Worm (Caenorhabditis elegans) whole organism, L4 larva: ENCODE measurements around the gene F49C12.15.

ENCODE experiments used
- F44E2.7 ChIP-seq: fragments of 200-800 bp; sonication (Bioruptor generic); IDR thresholded peaks from 2 replicates; pipeline ENCODE4 v2.1.2; 2022; ENCODE audit warnings: missing genetic modification characterization, missing compliant biosample characterization
- F49E8.2 ChIP-seq: sonication (generic microtip); optimal IDR thresholded peaks from 2 replicates; lab custom pipeline; 2016; ENCODE audit warnings: missing compliant biosample characterization, mild to moderate bottlenecking, missing genetic modification characterization, borderline replicate concordance
- R02D3.7 ChIP-seq: fragments of 150-350 bp; sonication (generic microtip); optimal IDR thresholded peaks from 3 replicates; lab custom pipeline; 2014; ENCODE audit warnings: missing biosample characterization, missing genetic modification characterization
- Y48G9A.11 ChIP-seq: fragments of 200-800 bp; sonication (Bioruptor generic); IDR thresholded peaks from 2 replicates; pipeline ENCODE4 v1.3.6; 2022; ENCODE audit warnings: missing genetic modification reagents, missing genetic modification characterization, missing compliant biosample characterization
- aly-2 ChIP-seq: sonication (generic microtip); optimal IDR thresholded peaks from 2 replicates; lab custom pipeline; 2018; ENCODE audit warnings: missing biosample characterization, missing genetic modification characterization
- arid-1 ChIP-seq: fragments of 200-800 bp; sonication (Bioruptor generic); conservative IDR thresholded peaks from 2 replicates; pipeline ENCODE4 v1.3.6; 2022; ENCODE audit warnings: missing genetic modification reagents, missing genetic modification characterization, missing compliant biosample characterization
- ceh-20 ChIP-seq: fragments of 200-800 bp; sonication (Bioruptor generic); IDR thresholded peaks from 2 replicates; pipeline ENCODE4 v1.3.6; 2022; ENCODE audit warnings: missing genetic modification reagents, missing genetic modification characterization, missing compliant biosample characterization
- ces-1 ChIP-seq: fragments of 150-350 bp; sonication (generic microtip); optimal IDR thresholded peaks from 4 replicates; lab custom pipeline; 2014; ENCODE audit warnings: missing biosample characterization, missing genetic modification reagents, missing genetic modification characterization
- daf-12 ChIP-seq: fragments of 150-350 bp; optimal IDR thresholded peaks from 2 replicates; lab custom pipeline; 2014; ENCODE audit warnings: missing biosample characterization, missing genetic modification reagents, missing genetic modification characterization
- daf-16 ChIP-seq, 3 experiments: sonication (generic microtip); optimal IDR thresholded peaks; 2 replicates each; lab custom pipeline; 2016 to 2017; ENCODE audit warnings: missing genetic modification characterization in 3 of 3, missing genetic modification reagents in 3 of 3, mild to moderate bottlenecking in 2 of 3, missing compliant biosample characterization in 2 of 3, missing biosample characterization in 1 of 3, moderate library complexity in 1 of 3
- dmd-6 ChIP-seq: fragments of 200-800 bp; sonication (Bioruptor generic); IDR thresholded peaks from 2 replicates; pipeline ENCODE4 v1.3.6; 2022; ENCODE audit warnings: missing genetic modification reagents, missing genetic modification characterization, missing compliant biosample characterization
- dve-1 ChIP-seq: sonication (generic microtip); optimal IDR thresholded peaks from 2 replicates; lab custom pipeline; 2017; ENCODE audit warnings: antibody characterized with exemption, mild to moderate bottlenecking, missing genetic modification characterization, missing compliant biosample characterization; ENCODE audit not compliant: insufficient read depth
- fkh-10 ChIP-seq: fragments of 150-350 bp; optimal IDR thresholded peaks from 2 replicates; lab custom pipeline; 2014; ENCODE audit warnings: missing biosample characterization, missing genetic modification reagents, missing genetic modification characterization
- gei-8 ChIP-seq: fragments of 200-800 bp; sonication (Bioruptor generic); optimal IDR thresholded peaks from 2 replicates; lab custom pipeline; 2018; ENCODE audit warnings: mild to moderate bottlenecking, missing genetic modification characterization, missing compliant biosample characterization
- hmg-1.1 ChIP-seq: fragments of 200-800 bp; sonication (Bioruptor generic); IDR thresholded peaks from 2 replicates; pipeline ENCODE4 v1.3.6; 2022; ENCODE audit warnings: missing genetic modification reagents, missing genetic modification characterization, missing compliant biosample characterization
- lin-1 ChIP-seq: fragments of 200-800 bp; sonication (Bioruptor generic); IDR thresholded peaks from 2 replicates; pipeline ENCODE4 v1.3.6; 2022; ENCODE audit warnings: missing genetic modification reagents, missing genetic modification characterization, missing compliant biosample characterization
- lin-13 ChIP-seq: fragments of 150-350 bp; optimal IDR thresholded peaks from 2 replicates; lab custom pipeline; 2014; ENCODE audit warnings: missing biosample characterization, missing genetic modification reagents, missing genetic modification characterization
- lin-39 ChIP-seq: fragments of 150-350 bp; optimal IDR thresholded peaks from 2 replicates; lab custom pipeline; 2014; ENCODE audit warnings: missing biosample characterization, missing genetic modification reagents, missing genetic modification characterization
- lir-3 ChIP-seq: sonication (generic microtip); optimal IDR thresholded peaks from 2 replicates; lab custom pipeline; 2016; ENCODE audit warnings: mild to moderate bottlenecking, missing genetic modification characterization, missing compliant biosample characterization
- madf-5 ChIP-seq, 2 experiments: fragments of 200-800 bp; sonication (Bioruptor generic); IDR thresholded peaks; 2 replicates each; pipeline ENCODE4 v1.3.6; 2022; ENCODE audit warnings: missing compliant biosample characterization in 2 of 2, missing genetic modification characterization in 2 of 2
- mdt-29 ChIP-seq: fragments of 200-800 bp; sonication (Bioruptor generic); IDR thresholded peaks from 2 replicates; pipeline ENCODE4 v1.3.6; 2022; ENCODE audit warnings: missing genetic modification reagents, missing genetic modification characterization, missing compliant biosample characterization
- mes-2 ChIP-seq: sonication (generic microtip); optimal IDR thresholded peaks from 2 replicates; lab custom pipeline; 2016; ENCODE audit warnings: missing genotype, mild to moderate bottlenecking, missing genetic modification characterization, missing compliant biosample characterization; ENCODE audit not compliant: poor library complexity, severe bottlenecking
- mxl-2 ChIP-seq: fragments of 200-800 bp; sonication (Bioruptor generic); conservative IDR thresholded peaks from 2 replicates; pipeline ENCODE4 v1.3.6; 2022; ENCODE audit warnings: missing genetic modification reagents, missing genetic modification characterization, missing compliant biosample characterization
- nhr-28 ChIP-seq: fragments of 150-350 bp; optimal IDR thresholded peaks from 2 replicates; lab custom pipeline; 2014; ENCODE audit warnings: missing biosample characterization, missing genetic modification characterization
- nhr-48 ChIP-seq: sonication (generic microtip); optimal IDR thresholded peaks from 2 replicates; lab custom pipeline; 2016; ENCODE audit warnings: mild to moderate bottlenecking, missing genetic modification characterization, missing compliant biosample characterization
- nhr-6 ChIP-seq: fragments of 150-350 bp; optimal IDR thresholded peaks from 2 replicates; lab custom pipeline; 2014; ENCODE audit warnings: missing biosample characterization, missing genetic modification characterization
- nhr-77 ChIP-seq: fragments of 150-350 bp; optimal IDR thresholded peaks from 2 replicates; lab custom pipeline; 2014; ENCODE audit warnings: missing biosample characterization, missing genetic modification characterization
- pha-4 ChIP-seq, 2 experiments: fragments of 150-350 bp in 1 of 2; fragments of 200-800 bp in 1 of 2; sonication (Bioruptor generic) in 1 of 2; IDR thresholded peaks in 1 of 2; optimal IDR thresholded peaks in 1 of 2; 2 replicates each; pipeline versions ENCODE4 v1.3.6 to Lab custom; 2014 to 2022; ENCODE audit warnings: missing genetic modification characterization in 2 of 2, missing genetic modification reagents in 2 of 2, missing biosample characterization in 1 of 2, missing compliant biosample characterization in 1 of 2
- set-16 ChIP-seq: fragments of 200-800 bp; sonication (Bioruptor generic); IDR thresholded peaks from 2 replicates; pipeline ENCODE4 v1.3.6; 2022; ENCODE audit warnings: missing genetic modification reagents, missing genetic modification characterization, missing compliant biosample characterization
- unc-130 ChIP-seq: sonication (generic microtip); optimal IDR thresholded peaks from 2 replicates; lab custom pipeline; 2016; ENCODE audit warnings: missing genetic modification reagents, missing genetic modification characterization, missing compliant biosample characterization
- unc-62 ChIP-seq, 3 experiments: fragments of 150-350 bp in 1 of 3; sonication (generic microtip); optimal IDR thresholded peaks in 2 of 3; peaks in 1 of 3; 1 replicate in 1 of 3; 2 replicates in 2 of 3; lab custom pipeline; 2014 to 2017; ENCODE audit warnings: missing biosample characterization in 3 of 3, missing genetic modification characterization in 3 of 3, missing genetic modification reagents in 3 of 3, missing genotype in 1 of 3
- ztf-7 ChIP-seq: fragments of 150-350 bp; optimal IDR thresholded peaks from 2 replicates; lab custom pipeline; 2014; ENCODE audit warnings: missing biosample characterization, missing genetic modification characterization

Gene F49C12.15

DNA sequence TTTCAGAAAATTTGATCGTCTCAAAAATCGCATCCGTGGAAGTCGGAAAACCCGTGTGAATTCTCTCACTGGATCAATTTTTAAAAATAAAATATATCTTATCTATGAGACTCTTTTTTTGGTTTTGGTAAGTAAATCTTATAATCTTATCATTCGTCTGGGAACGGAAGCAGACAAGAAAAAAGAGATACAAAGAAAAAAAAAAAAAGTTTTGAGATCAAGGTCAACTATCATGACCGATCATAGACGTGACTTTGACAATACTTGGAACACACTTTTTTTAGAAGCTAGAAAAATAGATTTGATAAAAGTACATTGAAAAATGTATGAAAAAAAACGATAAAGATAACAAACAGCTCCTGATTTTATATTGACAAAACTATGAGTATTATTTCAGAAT, 52.3 kb downstream of the F49C12.15 start (continued):
- no peak for TF ChIP-seq lin-1 (GFP tag; lab: Robert Waterston, UW)
- TF ChIP-seq F49E8.2, result no peak
- TF ChIP-seq ztf-7 (tag; lab: Kevin White, UChicago), result no peak
- TF ChIP-seq dmd-6, result peak; percentile 70
- no peak for TF ChIP-seq ces-1 (GFP tag; lab: Kevin White, UChicago)
- no peak for TF ChIP-seq set-16 (GFP tag; lab: Robert Waterston, UW)
- TF ChIP-seq unc-62 (GFP tag; optimal IDR thresholded peaks at IDR 0.05 in 1 of 2; lab: Kevin White, UChicago), result no peak
- TF ChIP-seq unc-62 (tag; optimal IDR thresholded peaks at IDR 0.05; lab: Kevin White, UChicago), result no peak
- TF ChIP-seq mdt-29 (GFP tag; lab: Robert Waterston, UW), result no peak
- no peak for TF ChIP-seq unc-130 (GFP tag; lab: Kevin White, UChicago)
- no peak for TF ChIP-seq madf-5 (GFP tag; IDR thresholded peaks at IDR 0.05; lab: Robert Waterston, UW)
- no peak for TF ChIP-seq daf-12
- peak; percentile 49 for TF ChIP-seq dve-1 (tag; lab: Kevin White, UChicago)
- no peak for TF ChIP-seq pha-4 (GFP tag; IDR thresholded peaks at IDR 0.05; lab: Robert Waterston, UW)
- TF ChIP-seq pha-4 (tag; optimal IDR thresholded peaks at IDR 0.05; lab: Kevin White, UChicago), result no peak
- no peak for TF ChIP-seq F44E2.7
- no peak for TF ChIP-seq mes-2 (tag; lab: Kevin White, UChicago)
- no peak for TF ChIP-seq lin-39 (tag; lab: Kevin White, UChicago)
- no peak for TF ChIP-seq aly-2 (tag; lab: Kevin White, UChicago)
- TF ChIP-seq nhr-48 (tag; lab: Kevin White, UChicago), result no peak
- TF ChIP-seq fkh-10 (GFP tag; lab: Kevin White, UChicago), result no peak
- TF ChIP-seq hmg-1.1 (GFP tag; lab: Robert Waterston, UW), result no peak
- TF ChIP-seq mxl-2, result no peak
- no peak for TF ChIP-seq lin-13 (GFP tag; lab: Kevin White, UChicago)
- no peak for TF ChIP-seq R02D3.7
- TF ChIP-seq daf-16 (GFP tag; optimal IDR thresholded peaks at IDR 0.05; lab: Kevin White, UChicago), result no peak
- no peak for TF ChIP-seq daf-16 (tag; optimal IDR thresholded peaks at IDR 0.05; lab: Kevin White, UChicago)
- no peak for TF ChIP-seq arid-1 (GFP tag; lab: Robert Waterston, UW)
- TF ChIP-seq ceh-20 (GFP tag; lab: Robert Waterston, UW), result no peak
- no peak for TF ChIP-seq nhr-77 (tag; lab: Kevin White, UChicago)
- no peak for TF ChIP-seq Y48G9A.11 (GFP tag; lab: Robert Waterston, UW)
- peak; percentile 39 for TF ChIP-seq nhr-28 (tag; lab: Kevin White, UChicago)
- no peak for TF ChIP-seq nhr-6 (tag; lab: Kevin White, UChicago)
- TF ChIP-seq gei-8, result no peak
- no peak for TF ChIP-seq lir-3
